Fruit fly (Drosophila melanogaster): ENCODE measurements around the gene Hira.

The Hira gene

dm6 chrX:7708942-7709707, 12.8 kb upstream of the Hira start, which contains the start of gene CHES-1-like (continued):
- TF ChIP-seq ato (GFP tag; IDR thresholded peaks at IDR 0.05; ENCODE audit: partially characterized antibody) (no peak), CG10654 (GFP tag; optimal IDR thresholded peaks at IDR 0.05) (peak; percentile 83), CG14710 (tag; optimal IDR thresholded peaks at IDR 0.05) (peak; percentile 84), Hr78 (GFP tag; optimal IDR thresholded peaks at IDR 0.05) (peak in 1 of 2 experiments; percentile 91), CG2120 (GFP tag; optimal IDR thresholded peaks at IDR 0.05) (peak; percentile 92), CG4328 (GFP tag; optimal IDR thresholded peaks at IDR 0.05) (peak; percentile 85), CG1602 (GFP tag; optimal IDR thresholded peaks at IDR 0.05) (peak; percentile 85), CG6254 (GFP tag; optimal IDR thresholded peaks at IDR 0.05) (peak; percentile 84), cg (GFP tag; optimal IDR thresholded peaks at IDR 0.05) (no peak), CG7786 (GFP tag; optimal IDR thresholded peaks at IDR 0.05) (peak; percentile 91), ken (GFP tag; IDR thresholded peaks at IDR 0.05) (peak; percentile 61; the same call in 1 of the 3 replicates), CG18619 (GFP tag; optimal IDR thresholded peaks at IDR 0.05) (peak; percentile 92), Nf-YB (GFP tag; optimal IDR thresholded peaks at IDR 0.05) (peak; percentile 76), knrl (GFP tag; IDR thresholded peaks at IDR 0.05; ENCODE audit: partially characterized antibody) (peak; percentile 61; the same call in 2 of the 3 replicates), Dek (tag; optimal IDR thresholded peaks at IDR 0.05) (peak; percentile 86), Camta (GFP tag; optimal IDR thresholded peaks at IDR 0.05) (peak; percentile 94), zen (tag; optimal IDR thresholded peaks at IDR 0.05) (peak; percentile 69), CG31365 (tag; optimal IDR thresholded peaks at IDR 0.05) (peak; percentile 44), nom (GFP tag; optimal IDR thresholded peaks at IDR 0.05) (peak; percentile 74), CG7745 (tag; optimal IDR thresholded peaks at IDR 0.05) (no peak), Scr (GFP tag; IDR thresholded peaks at IDR 0.05; ENCODE audit: partially characterized antibody) (0 out of 2 replicates have a peak, but pooled peaks have one; percentile 25), stwl (tag; optimal IDR thresholded peaks at IDR 0.05) (no peak), Optix (GFP tag; IDR thresholded peaks at IDR 0.05) (peak; percentile 75; the same call in 2 of the 3 replicates), CG11247 (GFP tag; IDR thresholded peaks at IDR 0.05) (peak; percentile 63), CG32772 (GFP tag; IDR thresholded peaks at IDR 0.05) (peak; percentile 72), Deaf1 (tag; optimal IDR thresholded peaks at IDR 0.05) (peak; percentile 71), NfI (GFP tag; optimal IDR thresholded peaks at IDR 0.05) (peak; percentile 86), Adf1 (GFP tag; IDR thresholded peaks at IDR 0.05) (peak; percentile 44), tgo (GFP tag; IDR thresholded peaks at IDR 0.05) (peak; percentile 83), gcm2 (GFP tag; optimal IDR thresholded peaks at IDR 0.05) (peak; percentile 86), klu (GFP tag; IDR thresholded peaks at IDR 0.05) (peak; percentile 78), prd (optimal IDR thresholded peaks at IDR 0.05) (no peak), prd (GFP tag; IDR thresholded peaks at IDR 0.05) (peak; percentile 85), CG43689 (GFP tag; IDR thresholded peaks at IDR 0.05) (no peak), CG6854 (GFP tag; optimal IDR thresholded peaks at IDR 0.05) (peak; percentile 86), bbx (GFP tag; IDR thresholded peaks at IDR 0.05; ENCODE audit: partially characterized antibody) (no peak), CG13424 (tag; optimal IDR thresholded peaks at IDR 0.05) (peak; percentile 91), vfl (GFP tag; optimal IDR thresholded peaks at IDR 0.05) (peak; percentile 80), TFAM (GFP tag; optimal IDR thresholded peaks at IDR 0.05) (peak; percentile 80), Oaz (GFP tag; IDR thresholded peaks at IDR 0.05) (peak; percentile 67), cwo (GFP tag; optimal IDR thresholded peaks at IDR 0.05) (peak; percentile 90), esg (GFP tag; conservative IDR thresholded peaks at IDR 0.05) (peak; percentile 87), zfh2 (GFP tag; optimal IDR thresholded peaks at IDR 0.05) (peak; percentile 87), CG5245 (GFP tag; optimal IDR thresholded peaks at IDR 0.05) (peak; percentile 79), Med (GFP tag) (peak; percentile 97), Nf-YA (GFP tag; IDR thresholded peaks at IDR 0.05) (peak; percentile 40), otp (GFP tag; IDR thresholded peaks at IDR 0.05) (peak; percentile 42; the same call in 1 of the 3 replicates), Drgx (GFP tag; IDR thresholded peaks at IDR 0.05) (peak; percentile 83)
